Fruit fly (Drosophila melanogaster) whole organism, embryonic: ENCODE results near the gene CG14851.

Experiments used
- Bdp1 ChIP-seq: fragments of 200-800 bp; sonication (Bioruptor generic); optimal IDR thresholded peaks from 3 replicates; lab custom pipeline; 2016; ENCODE audit warnings: missing biosample characterization, missing genetic modification characterization
- Bgb ChIP-seq: fragments of 200-800 bp; sonication (Bioruptor generic); IDR thresholded peaks from 2 replicates; pipeline ENCODE4 v1.3.6; 2022; ENCODE audit warnings: missing biosample characterization, missing genetic modification characterization; ENCODE audit not compliant: partially characterized antibody
- Bteb2 ChIP-seq: fragments of 200-800 bp; sonication (Bioruptor generic); optimal IDR thresholded peaks from 2 replicates; lab custom pipeline; 2016; ENCODE audit warnings: missing biosample characterization, missing genetic modification characterization
- CG10274 ChIP-seq: fragments of 200-800 bp; sonication (Bioruptor generic); optimal IDR thresholded peaks from 3 replicates; lab custom pipeline; 2017; ENCODE audit warnings: missing biosample characterization, mild to moderate bottlenecking, missing genetic modification characterization
- CG11504 ChIP-seq: fragments of 200-800 bp; sonication (Bioruptor generic); optimal IDR thresholded peaks from 3 replicates; lab custom pipeline; 2019; ENCODE audit warnings: missing biosample characterization, mild to moderate bottlenecking, missing genetic modification characterization, moderate library complexity
- CG11560 ChIP-seq: fragments of 200-800 bp; sonication (Bioruptor generic); IDR thresholded peaks from 3 replicates; pipeline ENCODE4 v1.3.6; 2022; ENCODE audit warnings: missing biosample characterization, missing genetic modification characterization
- CG11723 ChIP-seq: fragments of 200-800 bp; sonication (Bioruptor generic); optimal IDR thresholded peaks from 2 replicates; lab custom pipeline; 2017; ENCODE audit warnings: missing biosample characterization, mild to moderate bottlenecking, missing genetic modification characterization
- CG1233 ChIP-seq: fragments of 200-800 bp; sonication (Bioruptor generic); optimal IDR thresholded peaks from 4 replicates; lab custom pipeline; 2018; ENCODE audit warnings: missing biosample characterization, mild to moderate bottlenecking, missing genetic modification characterization
- CG12744 ChIP-seq: fragments of 200-800 bp; sonication (Bioruptor generic); optimal IDR thresholded peaks from 2 replicates; lab custom pipeline; 2016; ENCODE audit warnings: missing biosample characterization, missing genetic modification characterization
- CG15269 ChIP-seq: fragments of 200-800 bp; sonication (Bioruptor generic); optimal IDR thresholded peaks from 2 replicates; lab custom pipeline; 2018; ENCODE audit warnings: missing biosample characterization, mild to moderate bottlenecking, missing genetic modification characterization, moderate library complexity
- CG1602 ChIP-seq: fragments of 200-800 bp; sonication (Bioruptor generic); optimal IDR thresholded peaks from 3 replicates; lab custom pipeline; 2016; ENCODE audit warnings: missing biosample characterization, missing genetic modification characterization
- CG1603 ChIP-seq: fragments of 200-800 bp; sonication (Bioruptor generic); optimal IDR thresholded peaks from 2 replicates; lab custom pipeline; 2019; ENCODE audit warnings: missing biosample characterization, mild to moderate bottlenecking, missing genetic modification characterization, moderate library complexity
- CG1647 ChIP-seq: fragments of 200-800 bp; sonication (Bioruptor generic); optimal IDR thresholded peaks from 3 replicates; lab custom pipeline; 2016; ENCODE audit warnings: missing biosample characterization, missing genetic modification characterization
- CG16779 ChIP-seq: fragments of 200-800 bp; sonication (Bioruptor generic); IDR thresholded peaks from 2 replicates; pipeline ENCODE4 v1.3.6; 2022; ENCODE audit warnings: missing biosample characterization, missing genetic modification characterization
- CG16815 ChIP-seq: fragments of 200-800 bp; sonication (Bioruptor generic); optimal IDR thresholded peaks from 3 replicates; lab custom pipeline; 2017; ENCODE audit warnings: missing biosample characterization, mild to moderate bottlenecking, missing genetic modification characterization
- CG17359 ChIP-seq: fragments of 200-800 bp; sonication (Bioruptor generic); optimal IDR thresholded peaks from 3 replicates; lab custom pipeline; 2018; ENCODE audit warnings: missing biosample characterization, mild to moderate bottlenecking, missing genetic modification characterization, moderate library complexity
- CG17385 ChIP-seq: fragments of 200-800 bp; sonication (Bioruptor generic); optimal IDR thresholded peaks from 3 replicates; lab custom pipeline; 2018; ENCODE audit warnings: missing biosample characterization, mild to moderate bottlenecking, missing genetic modification characterization
- CG18011 ChIP-seq: fragments of 200-800 bp; sonication (Bioruptor generic); optimal IDR thresholded peaks from 2 replicates; lab custom pipeline; 2017; ENCODE audit warnings: missing biosample characterization, missing genetic modification characterization, mild to moderate bottlenecking, moderate library complexity, missing genotype
- CG18599 ChIP-seq: fragments of 200-800 bp; sonication (Bioruptor generic); optimal IDR thresholded peaks from 3 replicates; lab custom pipeline; 2017; ENCODE audit warnings: missing biosample characterization, missing genetic modification characterization, mild to moderate bottlenecking, moderate library complexity, missing genetic modification reagents
- CG32532 ChIP-seq: fragments of 200-800 bp; sonication (Bioruptor generic); IDR thresholded peaks from 2 replicates; pipeline ENCODE4 v1.3.6; 2022; ENCODE audit warnings: missing biosample characterization, missing genetic modification characterization
- CG5245 ChIP-seq: fragments of 200-800 bp; sonication (Bioruptor generic); optimal IDR thresholded peaks from 3 replicates; lab custom pipeline; 2016; ENCODE audit warnings: missing biosample characterization, missing genetic modification characterization
- CG5953 ChIP-seq: fragments of 200-800 bp; sonication (Bioruptor generic); IDR thresholded peaks from 2 replicates; pipeline ENCODE4 v1.3.6; 2022; ENCODE audit warnings: missing biosample characterization, missing genetic modification characterization
- CG7987 ChIP-seq: fragments of 200-800 bp; sonication (Bioruptor generic); optimal IDR thresholded peaks from 2 replicates; lab custom pipeline; 2018; ENCODE audit warnings: missing biosample characterization, mild to moderate bottlenecking, missing genetic modification characterization, moderate library complexity
- CG8944 ChIP-seq: fragments of 200-800 bp; sonication (Bioruptor generic); optimal IDR thresholded peaks from 3 replicates; lab custom pipeline; 2016; ENCODE audit warnings: missing biosample characterization, missing genetic modification characterization
- CG9215 ChIP-seq: fragments of 200-800 bp; sonication (Bioruptor generic); IDR thresholded peaks from 2 replicates; pipeline ENCODE4 v1.3.6; 2022; ENCODE audit warnings: missing biosample characterization, missing genetic modification characterization
- CG9797 ChIP-seq: fragments of 200-800 bp; sonication (Bioruptor generic); optimal IDR thresholded peaks from 3 replicates; lab custom pipeline; 2018; ENCODE audit warnings: missing biosample characterization, mild to moderate bottlenecking, missing genetic modification characterization
- CkIIα-i1 ChIP-seq: fragments of 200-800 bp; sonication (Bioruptor generic); IDR thresholded peaks from 2 replicates; pipeline ENCODE4 v1.3.6; 2022; ENCODE audit warnings: missing biosample characterization, missing genetic modification characterization
- Dref ChIP-seq: fragments of 200-800 bp; sonication (Bioruptor generic); IDR thresholded peaks from 2 replicates; pipeline ENCODE4 v1.3.6; 2022; ENCODE audit warnings: missing biosample characterization, missing genetic modification characterization
- HLH54F ChIP-seq: fragments of 200-800 bp; sonication (Bioruptor generic); optimal IDR thresholded peaks from 3 replicates; lab custom pipeline; 2016; ENCODE audit warnings: missing biosample characterization, missing genetic modification characterization
- Hmx ChIP-seq: fragments of 200-800 bp; sonication (Bioruptor generic); optimal IDR thresholded peaks from 2 replicates; lab custom pipeline; 2016; ENCODE audit warnings: missing biosample characterization, missing genetic modification characterization
- Hr51 ChIP-seq, 2 experiments: fragments of 200-800 bp; sonication (Bioruptor generic); optimal IDR thresholded peaks; 2 replicates in 1 of 2; 3 replicates in 1 of 2; lab custom pipeline; 2016 to 2018; ENCODE audit warnings: missing biosample characterization in 2 of 2, missing genetic modification characterization in 2 of 2, mild to moderate bottlenecking in 1 of 2, moderate library complexity in 1 of 2
- Hsf ChIP-seq: fragments of 200-800 bp; sonication (Bioruptor generic); optimal IDR thresholded peaks from 3 replicates; lab custom pipeline; 2016; ENCODE audit warnings: missing biosample characterization, missing genetic modification characterization
- Lpt ChIP-seq: fragments of >200 bp; optimal IDR thresholded peaks from 2 replicates; lab custom pipeline; 2018; ENCODE audit warnings: missing biosample characterization, missing genetic modification characterization
- Taf1 ChIP-seq: fragments of 200-800 bp; sonication (Bioruptor generic); IDR thresholded peaks from 2 replicates; pipeline ENCODE4 v1.3.6; 2022; ENCODE audit warnings: missing biosample characterization, missing genetic modification characterization
- Xrp1 ChIP-seq: fragments of 200-800 bp; sonication (Bioruptor generic); IDR thresholded peaks from 2 replicates; pipeline ENCODE4 v1.3.6; 2022; ENCODE audit warnings: missing biosample characterization, missing genetic modification characterization
- aop ChIP-seq: fragments of 200-800 bp; sonication (Bioruptor generic); IDR thresholded peaks from 2 replicates; pipeline ENCODE4 v1.3.6; 2022; ENCODE audit warnings: missing biosample characterization, missing genetic modification characterization
- bsh ChIP-seq, 2 experiments: fragments of 200-800 bp; sonication (Bioruptor generic); optimal IDR thresholded peaks; 2 replicates each; lab custom pipeline; 2017 to 2018; ENCODE audit warnings: mild to moderate bottlenecking in 2 of 2, missing biosample characterization in 2 of 2, missing genetic modification characterization in 2 of 2, moderate library complexity in 1 of 2
- croc ChIP-seq: fragments of 200-800 bp; sonication (Bioruptor generic); conservative IDR thresholded peaks from 3 replicates; pipeline ENCODE4 v1.3.6; 2022; ENCODE audit warnings: missing biosample characterization, missing genetic modification characterization
- crol ChIP-seq: fragments of 200-800 bp; sonication (Bioruptor generic); IDR thresholded peaks from 2 replicates; pipeline ENCODE4 v1.3.6; 2022; ENCODE audit warnings: missing biosample characterization, missing genetic modification characterization
- cwo ChIP-seq: fragments of 200-800 bp; sonication (Bioruptor generic); optimal IDR thresholded peaks from 3 replicates; lab custom pipeline; 2017; ENCODE audit warnings: missing biosample characterization, missing genetic modification characterization, mild to moderate bottlenecking, moderate library complexity, missing genetic modification reagents
- dan ChIP-seq: fragments of 200-800 bp; sonication (Bioruptor generic); IDR thresholded peaks from 2 replicates; pipeline ENCODE4 v1.3.6; 2022; ENCODE audit warnings: missing biosample characterization, missing genetic modification characterization
- dati ChIP-seq: fragments of 200-800 bp; sonication (Bioruptor generic); IDR thresholded peaks from 2 replicates; pipeline ENCODE4 v1.3.6; 2022; ENCODE audit warnings: missing biosample characterization, missing genetic modification characterization
- emc ChIP-seq: fragments of 200-800 bp; sonication (Bioruptor generic); optimal IDR thresholded peaks from 2 replicates; lab custom pipeline; 2016; ENCODE audit warnings: missing biosample characterization, missing genetic modification characterization
- fd96Cb ChIP-seq: fragments of 200-800 bp; sonication (Bioruptor generic); optimal IDR thresholded peaks from 2 replicates; lab custom pipeline; 2018; ENCODE audit warnings: missing biosample characterization, mild to moderate bottlenecking, missing genetic modification characterization, moderate library complexity
- gce ChIP-seq: fragments of 200-800 bp; sonication (Bioruptor generic); IDR thresholded peaks from 3 replicates; pipeline ENCODE4 v1.3.6; 2022; ENCODE audit warnings: missing biosample characterization, missing genetic modification characterization
- h ChIP-seq: fragments of >200 bp; optimal IDR thresholded peaks from 2 replicates; lab custom pipeline; 2017
- hth ChIP-seq: fragments of >200 bp; optimal IDR thresholded peaks from 2 replicates; lab custom pipeline; 2017; ENCODE audit warnings: inconsistent platforms
- jing ChIP-seq: fragments of 200-800 bp; sonication (Bioruptor generic); optimal IDR thresholded peaks from 2 replicates; lab custom pipeline; 2018; ENCODE audit warnings: missing biosample characterization, mild to moderate bottlenecking, missing genetic modification characterization
- kah ChIP-seq: fragments of 200-800 bp; sonication (Bioruptor generic); optimal IDR thresholded peaks from 2 replicates; lab custom pipeline; 2018; ENCODE audit warnings: missing biosample characterization, mild to moderate bottlenecking, missing genetic modification characterization
- nom ChIP-seq: fragments of 200-800 bp; sonication (Bioruptor generic); optimal IDR thresholded peaks from 2 replicates; lab custom pipeline; 2017; ENCODE audit warnings: missing biosample characterization, missing genetic modification characterization, mild to moderate bottlenecking, moderate library complexity, missing genetic modification reagents
- sqz ChIP-seq: fragments of 200-800 bp; sonication (Bioruptor generic); optimal IDR thresholded peaks from 3 replicates; lab custom pipeline; 2018; ENCODE audit warnings: missing biosample characterization, mild to moderate bottlenecking, missing genetic modification characterization
- tap ChIP-seq: fragments of 200-800 bp; optimal IDR thresholded peaks from 3 replicates; lab custom pipeline; 2019; ENCODE audit warnings: missing biosample characterization, mild to moderate bottlenecking, missing genetic modification characterization, moderate library complexity
- usp ChIP-seq: fragments of >200 bp; optimal IDR thresholded peaks from 2 replicates; lab custom pipeline; 2017; ENCODE audit warnings: missing biosample characterization, missing genetic modification characterization

CG14851 gene

DNA sequence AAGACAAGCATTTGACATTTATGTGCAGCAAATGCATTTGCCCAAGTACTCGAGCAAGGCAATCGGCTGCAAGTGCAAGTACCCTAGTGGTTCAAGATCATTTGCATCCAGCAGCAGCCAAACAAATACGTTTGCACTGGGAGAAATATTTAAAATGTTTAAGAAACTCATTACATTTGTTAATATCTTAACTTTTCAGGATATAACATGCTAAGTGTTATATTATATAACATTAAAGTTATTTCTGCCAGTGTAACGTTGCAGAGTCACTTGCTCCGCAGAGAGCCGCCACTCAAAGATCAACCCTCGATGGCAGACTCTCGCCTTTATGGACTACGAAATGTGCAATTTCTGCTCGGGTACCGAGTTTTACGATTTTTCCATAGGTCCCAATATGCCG is 27.3 kb downstream of the CG14851 start (continued):
- TF ChIP-seq CG9215 (GFP tag; lab: Robert Waterston, UW) (no peak), croc (no peak), Hmx (no peak), aop (GFP tag; lab: Robert Waterston, UW) (no peak), nom (GFP tag; lab: Kevin White, UChicago) (no peak), CG9797 (GFP tag; lab: Kevin White, UChicago) (no peak), CG1602 (GFP tag; lab: Kevin White, UChicago) (no peak), CG16779 (no peak), CG11504 (tag; lab: Kevin White, UChicago) (no peak), tap (no peak), crol (peak; percentile 23; the same call in 1 of the 2 replicates), CG1233 (GFP tag; lab: Kevin White, UChicago) (no peak), bsh (GFP tag; optimal IDR thresholded peaks at IDR 0.05; lab: Kevin White, UChicago) (peak in 1 of 2 experiments; percentile 37), Bgb (GFP tag; lab: Robert Waterston, UW) (no peak), CG11723 (GFP tag; lab: Kevin White, UChicago) (no peak), CG32532 (GFP tag; lab: Robert Waterston, UW) (no peak), emc (GFP tag; lab: Kevin White, UChicago) (no peak), CG18011 (no peak), Bdp1 (GFP tag; lab: Kevin White, UChicago) (no peak), CG7987 (GFP tag; lab: Kevin White, UChicago) (no peak), h (no peak), CG15269 (tag; lab: Kevin White, UChicago) (no peak), CG12744 (no peak), hth (no peak), CG5245 (GFP tag; lab: Kevin White, UChicago) (no peak), Lpt (GFP tag; lab: Kevin White, UChicago) (no peak), usp (no peak), Hr51 (GFP tag; optimal IDR thresholded peaks at IDR 0.05; lab: Kevin White, UChicago) (no peak), Dref (GFP tag; lab: Robert Waterston, UW) (no peak), fd96Cb (tag; lab: Kevin White, UChicago) (no peak), CG8944 (GFP tag; lab: Kevin White, UChicago) (no peak), CG11560 (no peak), Xrp1 (GFP tag; lab: Robert Waterston, UW) (peak; percentile 75), cwo (GFP tag; lab: Kevin White, UChicago) (no peak), CG18599 (GFP tag; lab: Kevin White, UChicago) (no peak), CG1603 (tag; lab: Kevin White, UChicago) (peak; percentile 51), CG10274 (no peak), CG1647 (GFP tag; lab: Kevin White, UChicago) (no peak), HLH54F (GFP tag; lab: Kevin White, UChicago) (no peak), kah (GFP tag; lab: Kevin White, UChicago) (no peak), Taf1 (no peak), dati (GFP tag; lab: Robert Waterston, UW) (no peak), CG5953 (GFP tag; lab: Robert Waterston, UW) (no peak), Hsf (no peak), dan (no peak), CG16815 (GFP tag; lab: Kevin White, UChicago) (peak; percentile 22), Bteb2 (GFP tag; lab: Kevin White, UChicago) (no peak), CG17359 (tag; lab: Kevin White, UChicago) (no peak), jing (GFP tag; lab: Kevin White, UChicago) (no peak), gce (GFP tag; lab: Robert Waterston, UW) (no peak), sqz (GFP tag; lab: Kevin White, UChicago) (no peak), CkIIα-i1 (GFP tag; lab: Robert Waterston, UW) (no peak), CG17385 (GFP tag; lab: Kevin White, UChicago) (no peak)
